Worm (Caenorhabditis elegans): ENCODE results near the gene gur-4.
A peak's percentile ranks its signal among the peaks of the same experiment; 100 is the strongest.

The gur-4 gene

ce11 chrII:14089796-14090372 is 14.7 kb upstream of the gur-4 start:
- TF ChIP-seq set-16 (GFP tag; IDR thresholded peaks at IDR 0.05) (peak; percentile 77), egl-43 (GFP tag; IDR thresholded peaks at IDR 0.05) (0 out of 2 replicates have a peak, but pooled peaks have one; percentile 7), nhr-41 (GFP tag; IDR thresholded peaks at IDR 0.05) (peak; percentile 27; the same call in 1 of the 2 replicates), tra-1 (GFP tag; IDR thresholded peaks at IDR 0.05) (no peak), lin-15B (tag; optimal IDR thresholded peaks at IDR 0.05) (no peak), nhr-42 (GFP tag; IDR thresholded peaks at IDR 0.05) (peak; percentile 36; the same call in 1 of the 2 replicates), ceh-28 (tag; optimal IDR thresholded peaks at IDR 0.05) (no peak)

ce11 chrII:14091182-14091581 is 13.4 kb upstream of the gur-4 start:
- peak; percentile 96 for TF ChIP-seq set-16 (GFP tag; IDR thresholded peaks at IDR 0.05)
- TF ChIP-seq spr-1 (tag; optimal IDR thresholded peaks at IDR 0.05): no peak
- TF ChIP-seq egl-43 (GFP tag; IDR thresholded peaks at IDR 0.05): 0 out of 2 replicates have a peak, but pooled peaks have one; percentile 25

- 0 out of 2 replicates have a peak, but pooled peaks have one; percentile 51 for TF ChIP-seq F26F4.8 (GFP tag; conservative IDR thresholded peaks at IDR 0.05)
- TF ChIP-seq duxl-1 (tag; optimal IDR thresholded peaks at IDR 0.05; ENCODE audit: poor library complexity): no peak
Measured at ce11 chrII:14094590-14094989, 10.0 kb upstream of the gur-4 start, which contains the start of gene col-87. Gene col-87, minus strand, starts transcription at chrII:14094690.

- 0 out of 2 replicates have a peak, but pooled peaks have one; percentile 36 for TF ChIP-seq egl-43 (GFP tag; IDR thresholded peaks at IDR 0.05)
- no peak for TF ChIP-seq hlh-11 (tag; optimal IDR thresholded peaks at IDR 0.05)
- TF ChIP-seq dmd-8 (GFP tag; IDR thresholded peaks at IDR 0.05): no peak
- TF ChIP-seq egl-27 (tag; optimal IDR thresholded peaks at IDR 0.05): no peak
- no peak for TF ChIP-seq unc-62 (GFP tag; optimal IDR thresholded peaks at IDR 0.05 in 1 of 2)
- TF ChIP-seq unc-62 (tag; optimal IDR thresholded peaks at IDR 0.05): no peak
- TF ChIP-seq nhr-41 (GFP tag; IDR thresholded peaks at IDR 0.05): no peak
- TF ChIP-seq zfp-3 (GFP tag; conservative IDR thresholded peaks at IDR 0.05): no peak
- no peak for TF ChIP-seq php-3 (GFP tag; IDR thresholded peaks at IDR 0.05)
- no peak for TF ChIP-seq jun-1 (tag; optimal IDR thresholded peaks at IDR 0.05)
- TF ChIP-seq ceh-44 (GFP tag; IDR thresholded peaks at IDR 0.05): no peak
- no peak for TF ChIP-seq R02D3.7 (tag; optimal IDR thresholded peaks at IDR 0.05)
- no peak for TF ChIP-seq Y48G9A.11 (GFP tag; IDR thresholded peaks at IDR 0.05)
- TF ChIP-seq aha-1 (tag): peak; percentile 31
- TF ChIP-seq hlh-30 (tag; optimal IDR thresholded peaks at IDR 0.05; ENCODE audit: insufficient read depth): no peak
- no peak for TF ChIP-seq Y75B8A.6 (GFP tag; IDR thresholded peaks at IDR 0.05)
- no peak for TF ChIP-seq ZK337.2 (GFP tag; IDR thresholded peaks at IDR 0.05)
- TF ChIP-seq hmg-1.1 (GFP tag; IDR thresholded peaks at IDR 0.05): 0 out of 2 replicates have a peak, but pooled peaks have one; percentile 5
- no peak for TF ChIP-seq ztf-7 (tag; optimal IDR thresholded peaks at IDR 0.05)
- no peak for TF ChIP-seq rbr-2 (tag; optimal IDR thresholded peaks at IDR 0.05)
- no peak for TF ChIP-seq daf-12 (tag; optimal IDR thresholded peaks at IDR 0.05)
- TF ChIP-seq F10B5.3 (tag; optimal IDR thresholded peaks at IDR 0.05): no peak
- no peak for TF ChIP-seq spr-3 (GFP tag; optimal IDR thresholded peaks at IDR 0.05)
- no peak for TF ChIP-seq lin-1 (GFP tag; IDR thresholded peaks at IDR 0.05)
- no peak for TF ChIP-seq ceh-32 (tag; optimal IDR thresholded peaks at IDR 0.05; ENCODE audit: poor library complexity)
- peak; percentile 82 for TF ChIP-seq set-16 (GFP tag; IDR thresholded peaks at IDR 0.05)
- TF ChIP-seq T20F7.1 (GFP tag; optimal IDR thresholded peaks at IDR 0.05): no peak
- TF ChIP-seq snpc-4 (tag; optimal IDR thresholded peaks at IDR 0.05): no peak
- no peak for TF ChIP-seq pqm-1 (tag; optimal IDR thresholded peaks at IDR 0.05)
- TF ChIP-seq ama-1 (optimal IDR thresholded peaks at IDR 0.05): no peak
- 0 out of 2 replicates have a peak, but pooled peaks have one; percentile 17 for TF ChIP-seq dmd-9 (GFP tag; IDR thresholded peaks at IDR 0.05)
- TF ChIP-seq pha-4 (GFP tag; IDR thresholded peaks at IDR 0.05): peak; percentile 31; the same call in 1 of the 2 replicates
- no peak for TF ChIP-seq pha-4 (tag; optimal IDR thresholded peaks at IDR 0.05)
- TF ChIP-seq ceh-82 (tag; optimal IDR thresholded peaks at IDR 0.05): no peak
- no peak for TF ChIP-seq ZK546.5 (tag; optimal IDR thresholded peaks at IDR 0.05)
- no peak for TF ChIP-seq nhr-76 (tag; optimal IDR thresholded peaks at IDR 0.05)
- TF ChIP-seq lin-38 (GFP tag; IDR thresholded peaks at IDR 0.05): 0 out of 2 replicates have a peak, but pooled peaks have one; percentile 28
- no peak for TF ChIP-seq nhr-77 (tag; optimal IDR thresholded peaks at IDR 0.05)
Measured at ce11 chrII:14095875-14096274, 8.7 kb upstream of the gur-4 start.
